Worm (Caenorhabditis elegans) whole organism, dauer: ENCODE data around the gene glb-11.

Experiments
- unc-62 ChIP-seq: sonication (generic microtip); optimal IDR thresholded peaks from 2 replicates; lab custom pipeline; 2017; ENCODE audit warnings: missing biosample characterization, missing genetic modification reagents, missing genetic modification characterization

The glb-11 gene

ce11 chrIII:3992089-3992488, at the start of gene glb-11:
Gene glb-11 (minus strand): TSS chrIII:3992189.
- no peak for TF ChIP-seq unc-62 (GFP tag; lab: Kevin White, UChicago)

ce11 chrIII:4039775-4040174, 47.8 kb upstream of the glb-11 start:
- no peak for TF ChIP-seq unc-62 (GFP tag; lab: Kevin White, UChicago)

DNA sequence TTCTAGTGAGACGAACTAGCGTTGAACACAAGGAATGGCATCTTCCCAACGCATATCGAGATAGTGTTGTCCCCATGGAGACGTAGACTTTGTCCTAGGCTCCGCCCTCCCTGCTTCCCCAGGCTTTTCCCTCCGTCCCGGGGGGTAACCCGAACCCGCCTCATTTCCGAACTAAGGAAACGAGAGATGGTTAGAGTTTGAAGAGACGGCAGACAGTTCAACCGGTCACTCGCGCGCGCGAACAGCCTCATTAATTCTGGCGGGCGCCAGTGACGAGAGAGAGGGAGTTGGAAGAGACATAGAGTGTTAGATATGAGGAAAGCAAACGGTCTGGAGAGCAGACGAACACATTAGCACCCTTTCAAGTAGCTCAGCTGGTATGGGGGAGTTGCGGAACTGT, 45.3 kb upstream of the glb-11 start:
- no peak for TF ChIP-seq unc-62 (GFP tag; lab: Kevin White, UChicago)

ce11 chrIII:4036740-4037139, 44.8 kb upstream of the glb-11 start, which contains the start of gene hum-5:
Gene hum-5 (minus strand): TSS chrIII:4036840.
- no peak for TF ChIP-seq unc-62 (GFP tag; lab: Kevin White, UChicago)

DNA sequence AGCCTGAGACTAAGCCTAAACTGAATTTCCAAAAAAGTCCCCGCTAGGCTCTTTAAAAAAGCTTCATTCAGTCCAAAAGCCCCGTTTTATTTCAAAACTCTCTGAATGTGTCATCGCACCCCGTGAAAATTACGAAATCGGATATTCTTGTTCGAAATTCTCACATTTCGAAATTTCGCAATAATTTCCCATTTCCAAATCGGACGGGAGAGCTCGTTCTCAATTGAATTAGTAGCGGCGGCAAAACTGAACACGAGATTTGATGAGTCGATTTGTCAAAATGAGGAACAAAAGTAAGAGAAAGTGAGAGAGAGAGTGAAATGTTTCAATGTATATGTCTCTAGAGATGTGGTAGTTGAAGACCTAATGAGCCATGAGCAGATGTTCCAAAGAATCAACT, 43.0 kb upstream of the glb-11 start:
- TF ChIP-seq unc-62 (GFP tag; lab: Kevin White, UChicago) = no peak

DNA sequence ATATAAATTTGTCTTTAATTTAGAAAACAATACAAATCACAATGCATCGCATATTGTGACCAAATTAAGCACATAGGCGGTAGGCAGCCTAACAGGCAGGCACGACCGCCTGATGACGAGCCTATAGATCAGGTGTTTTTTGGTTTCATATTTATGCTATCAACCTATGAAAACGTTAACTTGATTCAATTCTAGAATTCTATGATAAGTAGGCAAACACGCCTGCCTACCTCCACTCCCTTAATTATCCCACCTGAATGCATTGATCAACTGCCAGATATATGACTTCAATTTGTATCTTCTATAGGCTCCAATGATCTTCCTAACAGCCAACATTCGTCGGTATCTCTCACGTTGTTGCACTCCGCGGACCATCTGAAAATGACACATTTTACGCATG, 38.9 kb upstream of the glb-11 start:
- no peak for TF ChIP-seq unc-62 (GFP tag; lab: Kevin White, UChicago)

DNA sequence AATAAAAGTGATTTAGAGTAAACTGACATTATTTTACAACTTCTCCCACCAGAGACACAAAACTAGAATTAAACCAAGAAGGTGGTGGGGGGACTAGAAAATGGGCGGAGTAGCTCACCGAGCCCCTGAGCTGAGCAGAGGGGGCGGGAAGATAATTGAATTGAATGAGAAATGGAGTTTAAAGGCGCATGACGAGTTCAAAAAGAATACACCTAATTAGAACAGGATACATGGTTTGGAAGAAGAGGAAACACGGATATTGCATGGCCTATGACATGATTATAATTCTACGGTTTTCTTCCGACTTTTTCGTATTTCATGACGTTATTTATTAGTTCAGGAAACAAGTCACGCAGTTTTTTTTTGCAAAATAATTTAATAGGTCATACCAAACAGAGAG, 36.1 kb upstream of the glb-11 start, which contains the start of gene T02C12.5:
T02C12.5 (minus strand) TSS at position 101 of the 400 bp plus-strand sequence.
- TF ChIP-seq unc-62 (GFP tag; lab: Kevin White, UChicago) = no peak

DNA sequence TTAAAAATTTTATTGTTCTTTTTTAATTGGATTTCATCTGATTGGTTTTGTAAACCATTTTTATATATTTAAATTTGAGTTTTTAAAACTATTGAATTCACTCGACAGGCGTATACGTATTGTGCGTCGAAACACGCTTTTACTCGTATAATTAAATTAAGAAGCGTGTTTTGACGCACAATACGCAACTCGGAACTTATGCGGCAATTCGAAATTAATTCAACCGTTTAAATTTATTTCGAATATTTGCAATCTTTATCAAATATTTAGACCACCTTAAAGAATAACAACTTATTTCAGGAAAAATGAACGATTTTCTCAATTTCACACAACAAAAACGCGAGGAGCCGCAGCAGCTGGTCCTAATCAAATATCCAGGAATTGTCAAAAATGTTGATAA, 29.9 kb upstream of the glb-11 start, which contains the start of gene tftc-5:
tftc-5 (plus strand) TSS at position 301 of the 400 bp plus-strand sequence.
- TF ChIP-seq unc-62 (GFP tag; lab: Kevin White, UChicago) = no peak

ce11 chrIII:4019801-4020200, 27.8 kb upstream of the glb-11 start, which contains the start of gene snpc-3.4:
Gene snpc-3.4 (plus strand): TSS chrIII:4020037.
- no peak for TF ChIP-seq unc-62 (GFP tag; lab: Kevin White, UChicago)

ce11 chrIII:4018591-4019580, 26.9 kb upstream of the glb-11 start:
- no peak for TF ChIP-seq unc-62 (GFP tag; lab: Kevin White, UChicago)

ce11 chrIII:4018095-4018498, 26.1 kb upstream of the glb-11 start:
- no peak for TF ChIP-seq unc-62 (GFP tag; lab: Kevin White, UChicago)

DNA sequence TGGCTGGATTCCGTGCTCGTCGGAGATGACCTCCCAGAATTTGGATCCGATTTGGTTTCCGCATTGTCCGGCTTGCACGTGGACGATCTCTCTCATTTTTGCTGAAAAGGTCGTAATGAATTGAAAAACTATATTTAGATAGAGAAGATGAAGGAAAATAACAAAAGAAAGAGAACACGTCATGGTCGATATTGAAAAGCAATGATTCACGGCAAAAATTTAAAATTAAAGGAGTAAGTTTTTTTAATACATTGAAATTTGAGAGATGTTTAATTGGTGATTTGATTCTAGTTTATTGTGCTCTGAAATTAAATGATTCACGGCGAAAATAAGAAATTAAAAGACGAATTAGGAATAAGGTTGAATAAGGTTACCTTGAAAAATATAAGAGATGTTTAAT, 25.5 kb upstream of the glb-11 start, which contains the start of gene tbb-2:
tbb-2 (minus strand) TSS at position 101 of the 400 bp plus-strand sequence.
- no peak for TF ChIP-seq unc-62 (GFP tag; lab: Kevin White, UChicago)

DNA sequence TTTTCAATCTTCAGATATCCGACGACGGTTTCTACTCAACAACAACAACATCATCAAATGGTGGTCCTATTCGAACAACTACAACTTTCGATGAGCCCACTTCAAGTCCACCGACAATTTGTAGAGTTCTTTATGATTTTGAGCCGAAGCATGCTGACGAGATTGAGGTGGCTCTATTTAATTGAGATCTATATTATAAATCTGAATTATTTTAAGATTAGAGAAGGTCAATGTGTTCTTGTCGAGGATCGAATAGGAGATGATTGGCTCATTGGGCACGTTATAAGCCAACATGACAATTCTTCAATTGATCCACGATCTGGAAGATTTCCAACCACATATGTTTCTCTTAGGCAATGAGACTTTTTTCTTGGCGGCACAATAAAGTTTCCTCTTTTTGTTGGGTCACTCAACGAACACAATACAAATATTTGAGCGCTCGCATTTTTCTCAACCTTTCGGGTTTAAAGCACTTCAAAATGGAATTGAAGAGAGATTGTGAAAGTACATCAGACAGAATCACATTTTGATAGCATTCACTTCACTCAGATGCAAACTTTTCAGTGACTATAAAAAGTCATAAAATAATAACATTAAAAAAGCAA, 23.5 kb upstream of the glb-11 start:
- no peak for TF ChIP-seq unc-62 (GFP tag; lab: Kevin White, UChicago)

DNA sequence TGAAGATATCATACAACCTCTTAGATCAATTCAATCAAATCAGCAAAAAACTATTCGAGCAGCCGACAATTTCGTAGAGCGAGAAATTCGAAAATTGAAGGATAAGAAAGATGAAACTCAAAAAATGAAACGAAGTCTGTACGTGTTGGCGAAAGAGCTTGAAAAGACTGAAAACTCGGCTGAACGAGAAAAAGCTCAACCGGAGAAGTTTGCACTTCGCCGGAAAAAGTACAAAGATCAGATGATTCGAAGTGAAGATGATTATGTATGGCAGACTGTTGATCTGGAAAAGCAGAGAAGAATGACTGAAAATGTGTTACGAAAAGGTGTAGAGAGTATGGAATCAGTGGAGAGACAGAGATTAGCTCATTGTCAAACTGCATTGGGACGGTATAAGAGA, 21.1 kb upstream of the glb-11 start:
- no peak for TF ChIP-seq unc-62 (GFP tag; lab: Kevin White, UChicago)

DNA sequence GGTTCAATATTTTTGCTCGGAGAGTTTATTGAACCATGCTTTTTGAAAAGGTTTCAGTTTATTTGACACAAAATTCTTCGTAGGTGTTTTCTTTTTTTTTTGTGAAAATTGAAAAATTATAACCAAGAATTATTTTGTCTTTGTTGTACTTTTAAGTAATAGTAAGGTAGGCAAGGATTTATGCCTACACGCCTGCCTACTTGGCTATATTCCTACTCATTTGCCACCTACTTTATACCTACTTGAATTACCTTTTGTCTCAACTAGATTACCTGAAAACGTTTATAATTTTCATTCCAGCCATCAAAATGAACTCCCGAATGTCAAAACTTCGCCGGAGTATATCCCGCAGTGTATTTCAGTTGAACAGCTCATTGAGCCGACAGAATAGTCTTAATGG, 20.0 kb upstream of the glb-11 start, which contains the start of gene C36E8.4:
C36E8.4 (plus strand) TSS at position 301 of the 400 bp plus-strand sequence.
- TF ChIP-seq unc-62 (GFP tag; lab: Kevin White, UChicago) = no peak

DNA sequence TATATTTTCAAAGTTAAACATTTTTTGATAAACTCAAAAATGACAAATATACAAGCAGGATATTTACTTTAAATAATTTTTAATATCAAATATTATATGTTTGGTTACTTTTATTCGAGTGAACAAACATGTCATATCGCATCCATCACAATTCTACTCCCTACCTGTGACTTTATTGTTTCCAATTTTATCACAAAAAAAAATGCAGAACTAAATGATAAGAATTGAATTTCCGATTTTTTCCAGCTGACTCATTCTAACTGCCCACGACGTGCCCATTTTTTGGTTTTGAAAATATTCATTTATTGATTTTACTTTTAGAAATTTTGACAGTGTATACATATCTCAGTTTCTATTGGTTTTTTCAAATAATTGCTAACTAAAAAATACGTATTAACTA, 19.0 kb upstream of the glb-11 start:
- no peak for TF ChIP-seq unc-62 (GFP tag; lab: Kevin White, UChicago)
